Fruit fly (Drosophila melanogaster) whole organism, adult: Measurements from ENCODE around the gene CG3632.

Source experiments
- CG11617 ChIP-seq: fragments of 200-800 bp; sonication (Bioruptor generic); optimal IDR thresholded peaks from 2 replicates; lab custom pipeline; 2017; ENCODE audit warnings: mild to moderate bottlenecking, missing biosample characterization, missing genetic modification reagents, missing genetic modification characterization
- CG12768 ChIP-seq: fragments of 200-800 bp; sonication (Bioruptor generic); optimal IDR thresholded peaks from 2 replicates; lab custom pipeline; 2017; ENCODE audit warnings: missing biosample characterization, missing genetic modification characterization, mild to moderate bottlenecking, moderate library complexity, missing genetic modification reagents
- CG14711 ChIP-seq: fragments of 200-800 bp; sonication (Bioruptor generic); optimal IDR thresholded peaks from 2 replicates; lab custom pipeline; 2018; ENCODE audit warnings: missing biosample characterization, mild to moderate bottlenecking, missing genetic modification characterization, moderate library complexity
- CG1620 ChIP-seq: fragments of 200-800 bp; sonication (Bioruptor generic); optimal IDR thresholded peaks from 2 replicates; lab custom pipeline; 2016; ENCODE audit warnings: missing biosample characterization, missing genetic modification characterization
- CG33017 ChIP-seq: fragments of 200-800 bp; sonication (Bioruptor generic); optimal IDR thresholded peaks from 2 replicates; lab custom pipeline; 2018; ENCODE audit warnings: missing biosample characterization, mild to moderate bottlenecking, missing genetic modification characterization, moderate library complexity
- CG5204 ChIP-seq: fragments of 200-800 bp; sonication (Bioruptor generic); optimal IDR thresholded peaks from 2 replicates; lab custom pipeline; 2016; ENCODE audit warnings: missing biosample characterization, missing genetic modification characterization
- CG7045 ChIP-seq: fragments of 200-800 bp; sonication (Bioruptor generic); optimal IDR thresholded peaks from 2 replicates; lab custom pipeline; 2017; ENCODE audit warnings: missing biosample characterization, mild to moderate bottlenecking, missing genetic modification characterization
- CG7101 ChIP-seq: fragments of 200-800 bp; sonication (Bioruptor generic); optimal IDR thresholded peaks from 2 replicates; lab custom pipeline; 2018; ENCODE audit warnings: missing biosample characterization, mild to moderate bottlenecking, missing genetic modification characterization, moderate library complexity
- Clk ChIP-seq: fragments of 200-800 bp; sonication (Bioruptor generic); optimal IDR thresholded peaks from 2 replicates; lab custom pipeline; 2017; ENCODE audit warnings: missing biosample characterization, missing genetic modification characterization
- Crg-1 ChIP-seq: fragments of 200-800 bp; sonication (Bioruptor generic); optimal IDR thresholded peaks from 2 replicates; lab custom pipeline; 2016; ENCODE audit warnings: missing biosample characterization, missing genetic modification characterization
- Hr96 ChIP-seq: fragments of 200-800 bp; sonication (Bioruptor generic); optimal IDR thresholded peaks from 2 replicates; lab custom pipeline; 2016; ENCODE audit warnings: missing biosample characterization, missing genetic modification characterization
- Mnt ChIP-seq: fragments of 200-800 bp; sonication (Bioruptor generic); optimal IDR thresholded peaks from 2 replicates; lab custom pipeline; 2016; ENCODE audit warnings: missing biosample characterization, mild to moderate bottlenecking, missing genetic modification characterization
- bab1 ChIP-seq: fragments of 200-800 bp; sonication (Bioruptor generic); optimal IDR thresholded peaks from 3 replicates; lab custom pipeline; 2019; ENCODE audit warnings: missing biosample characterization, mild to moderate bottlenecking, missing genetic modification characterization, moderate library complexity
- cic ChIP-seq: fragments of 200-800 bp; sonication (Bioruptor generic); optimal IDR thresholded peaks from 2 replicates; lab custom pipeline; 2017; ENCODE audit warnings: missing biosample characterization, mild to moderate bottlenecking, missing genetic modification characterization, moderate library complexity
- cnc ChIP-seq, 2 experiments: fragments of >200 bp; optimal IDR thresholded peaks; 2 replicates each; lab custom pipeline; 2017
- kay ChIP-seq: fragments of 200-800 bp; sonication (Bioruptor generic); peaks from one replicate; lab custom pipeline; 2016; ENCODE audit warnings: missing biosample characterization, missing genetic modification characterization, borderline replicate concordance
- ovo ChIP-seq: fragments of 200-800 bp; sonication (Bioruptor generic); optimal IDR thresholded peaks from 2 replicates; lab custom pipeline; 2016; ENCODE audit warnings: missing biosample characterization, missing genetic modification characterization
- pad ChIP-seq: fragments of 200-800 bp; sonication (Bioruptor generic); optimal IDR thresholded peaks from 3 replicates; lab custom pipeline; 2017; ENCODE audit warnings: missing biosample characterization, missing genetic modification characterization, mild to moderate bottlenecking, moderate library complexity, missing genetic modification reagents
- tj ChIP-seq: fragments of 200-800 bp; sonication (Bioruptor generic); optimal IDR thresholded peaks from 3 replicates; lab custom pipeline; 2017; ENCODE audit warnings: missing biosample characterization, mild to moderate bottlenecking, missing genetic modification characterization, moderate library complexity
- toe ChIP-seq: fragments of 200-800 bp; sonication (Bioruptor generic); optimal IDR thresholded peaks from 2 replicates; lab custom pipeline; 2016; ENCODE audit warnings: missing biosample characterization, missing genetic modification characterization

The CG3632 gene

DNA sequence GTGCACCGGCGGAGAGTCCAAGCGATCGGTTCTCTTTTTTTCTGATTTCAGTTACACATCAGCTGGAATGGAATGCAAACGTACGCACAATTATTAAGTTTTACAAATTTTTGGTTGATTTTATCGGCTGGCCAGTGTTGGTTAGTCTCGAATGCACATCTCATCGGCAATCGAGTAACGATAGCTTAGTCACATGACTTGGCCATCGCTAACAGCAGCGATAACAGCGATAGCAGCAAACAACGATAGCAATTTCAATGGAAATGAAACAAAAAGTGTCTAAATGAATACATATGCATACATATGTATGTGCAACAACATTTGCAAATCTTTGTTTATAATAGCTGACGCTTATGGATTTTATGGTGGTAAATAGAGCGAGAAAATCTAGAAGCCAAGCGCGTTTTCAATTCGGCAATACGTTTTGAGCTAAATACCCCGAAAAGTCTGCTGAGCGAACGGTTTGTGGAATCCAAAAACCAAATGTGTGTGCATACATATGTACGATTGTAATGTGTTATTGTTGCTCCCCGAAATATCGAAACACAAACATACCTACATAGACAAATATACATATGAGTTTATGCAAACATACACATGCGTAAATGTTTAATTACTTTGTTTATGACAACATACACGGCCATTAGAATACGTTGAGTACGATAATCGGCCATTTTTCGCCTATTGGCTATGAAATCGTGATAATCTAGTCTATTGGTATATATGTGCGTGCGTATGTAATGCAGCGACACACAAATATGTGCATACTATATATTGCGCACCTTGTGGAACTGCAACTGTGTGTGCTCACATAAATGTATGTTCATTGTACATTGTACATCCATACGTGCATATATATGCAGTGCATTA is at the start of gene CG3632:
CG3632 (plus strand) TSS at position 249 of the 870 bp plus-strand sequence.
- TF ChIP-seq Crg-1 (GFP tag; lab: Kevin White, UChicago) (peak; percentile 89), pad (GFP tag; lab: Kevin White, UChicago) (peak; percentile 68), cic (GFP tag; lab: Kevin White, UChicago) (peak; percentile 46), CG7045 (peak; percentile 28), ovo (GFP tag; lab: Kevin White, UChicago) (peak; percentile 74), bab1 (GFP tag; lab: Kevin White, UChicago) (peak; percentile 73), CG7101 (peak; percentile 81), cnc (optimal IDR thresholded peaks at IDR 0.05; lab: Kevin White, UChicago) (no peak), Hr96 (no peak), tj (GFP tag; lab: Kevin White, UChicago) (peak; percentile 94), Mnt (GFP tag; lab: Kevin White, UChicago) (peak; percentile 86), CG12768 (GFP tag; lab: Kevin White, UChicago) (no peak), CG1620 (GFP tag; lab: Kevin White, UChicago) (peak; percentile 89), CG11617 (peak; percentile 50), CG14711 (tag; lab: Kevin White, UChicago) (peak; percentile 66), CG33017 (tag; lab: Kevin White, UChicago) (peak; percentile 33), toe (GFP tag; lab: Kevin White, UChicago) (no peak), CG5204 (GFP tag; lab: Kevin White, UChicago) (no peak), kay (GFP tag; lab: Kevin White, UChicago) (no peak), Clk (GFP tag; lab: Kevin White, UChicago) (no peak)

DNA sequence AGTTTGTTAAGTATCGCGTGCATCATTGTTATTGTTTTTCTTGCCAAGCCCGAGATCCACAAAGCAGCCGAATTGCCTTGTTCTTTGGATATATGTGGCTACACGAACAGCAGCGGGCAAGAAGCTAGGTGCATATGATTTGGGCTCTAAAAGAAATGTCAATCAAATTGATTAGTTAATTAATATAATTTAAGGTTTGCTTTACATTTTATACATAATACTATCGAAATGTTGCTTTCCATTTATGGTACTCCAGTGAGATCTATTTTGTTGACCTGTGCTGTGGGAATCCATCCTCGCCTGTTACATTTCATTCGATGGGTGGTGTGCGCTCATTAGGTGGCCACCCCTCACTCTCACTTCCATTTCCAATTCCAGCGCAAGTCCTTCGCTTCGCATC is 33.1 kb upstream of the CG3632 start:
- no peak for TF ChIP-seq CG5204 (GFP tag; lab: Kevin White, UChicago)
- no peak for TF ChIP-seq Clk (GFP tag; lab: Kevin White, UChicago)
- TF ChIP-seq cnc (optimal IDR thresholded peaks at IDR 0.05; lab: Kevin White, UChicago), result no peak
- TF ChIP-seq cic (GFP tag; lab: Kevin White, UChicago), result no peak
- TF ChIP-seq CG14711 (tag; lab: Kevin White, UChicago), result no peak
- no peak for TF ChIP-seq pad (GFP tag; lab: Kevin White, UChicago)
- TF ChIP-seq CG7045, result no peak
- TF ChIP-seq CG12768 (GFP tag; lab: Kevin White, UChicago), result no peak
- TF ChIP-seq toe (GFP tag; lab: Kevin White, UChicago), result no peak

DNA sequence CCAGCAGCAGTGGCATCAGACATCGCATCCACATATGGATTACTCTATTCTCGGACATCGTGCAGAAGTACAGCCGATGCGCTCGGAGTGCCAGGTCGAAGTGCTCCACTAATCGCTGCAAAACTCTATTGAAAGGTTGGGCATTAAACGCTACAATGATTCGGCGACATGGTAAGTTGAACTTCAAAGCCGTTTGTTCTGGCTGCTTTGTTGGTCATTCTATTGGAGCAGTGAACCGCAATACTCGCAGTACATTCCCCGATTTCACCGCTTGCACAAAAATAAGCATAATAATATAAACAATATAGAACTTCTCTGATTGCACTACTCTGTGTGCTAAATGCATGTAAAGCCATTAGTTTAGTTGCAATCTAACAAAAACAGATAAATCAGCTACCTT is 30.0 kb upstream of the CG3632 start, which contains the start of gene CG12507:
CG12507 (minus strand) TSS at position 101 of the 400 bp plus-strand sequence.
- TF ChIP-seq CG12768 (GFP tag; lab: Kevin White, UChicago) (no peak), CG1620 (GFP tag; lab: Kevin White, UChicago) (no peak)

DNA sequence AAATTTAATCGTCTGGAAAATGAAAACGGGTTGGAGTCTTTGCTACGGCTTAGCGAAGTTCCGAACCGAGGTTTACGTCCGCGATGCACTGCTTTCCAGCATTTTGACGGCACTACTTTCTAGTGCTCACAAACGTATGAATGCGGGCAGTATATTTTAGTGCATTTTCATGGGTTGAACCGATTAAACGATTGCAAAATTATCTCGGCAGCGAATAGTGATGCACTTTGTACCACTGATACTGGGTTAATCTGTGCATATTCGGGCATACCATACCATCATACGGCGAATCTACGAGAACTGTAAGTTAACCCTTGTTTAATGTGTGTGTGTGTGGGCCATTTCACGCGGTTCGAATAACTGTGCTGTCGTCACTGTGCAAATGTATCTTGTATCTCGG is 25.7 kb upstream of the CG3632 start, which contains the start of gene Mfe2:
Mfe2 (plus strand) TSS at position 157 of the 400 bp plus-strand sequence.
- peak; percentile 6 for TF ChIP-seq Clk (GFP tag; lab: Kevin White, UChicago)
- TF ChIP-seq CG7101, result peak; percentile 67
- TF ChIP-seq Mnt (GFP tag; lab: Kevin White, UChicago), result peak; percentile 74
- peak; percentile 8 for TF ChIP-seq CG7045
- TF ChIP-seq CG33017 (tag; lab: Kevin White, UChicago), result peak; percentile 36
- peak; percentile 84 for TF ChIP-seq Crg-1 (GFP tag; lab: Kevin White, UChicago)
- peak; percentile 44 for TF ChIP-seq CG14711 (tag; lab: Kevin White, UChicago)
- TF ChIP-seq pad (GFP tag; lab: Kevin White, UChicago), result peak; percentile 74
- TF ChIP-seq tj (GFP tag; lab: Kevin White, UChicago), result peak; percentile 22
- peak; percentile 63 for TF ChIP-seq CG11617
- TF ChIP-seq kay (GFP tag; lab: Kevin White, UChicago), result no peak
- peak; percentile 85 for TF ChIP-seq CG12768 (GFP tag; lab: Kevin White, UChicago)
- TF ChIP-seq CG5204 (GFP tag; lab: Kevin White, UChicago), result peak; percentile 10
- peak; percentile 86 for TF ChIP-seq CG1620 (GFP tag; lab: Kevin White, UChicago)
- peak; percentile 76 for TF ChIP-seq ovo (GFP tag; lab: Kevin White, UChicago)
- peak; percentile 53 for TF ChIP-seq cic (GFP tag; lab: Kevin White, UChicago)
- TF ChIP-seq bab1 (GFP tag; lab: Kevin White, UChicago), result peak; percentile 70
- peak; percentile 49 for TF ChIP-seq toe (GFP tag; lab: Kevin White, UChicago)
- TF ChIP-seq cnc (optimal IDR thresholded peaks at IDR 0.05; lab: Kevin White, UChicago), result no peak
- no peak for TF ChIP-seq Hr96

DNA sequence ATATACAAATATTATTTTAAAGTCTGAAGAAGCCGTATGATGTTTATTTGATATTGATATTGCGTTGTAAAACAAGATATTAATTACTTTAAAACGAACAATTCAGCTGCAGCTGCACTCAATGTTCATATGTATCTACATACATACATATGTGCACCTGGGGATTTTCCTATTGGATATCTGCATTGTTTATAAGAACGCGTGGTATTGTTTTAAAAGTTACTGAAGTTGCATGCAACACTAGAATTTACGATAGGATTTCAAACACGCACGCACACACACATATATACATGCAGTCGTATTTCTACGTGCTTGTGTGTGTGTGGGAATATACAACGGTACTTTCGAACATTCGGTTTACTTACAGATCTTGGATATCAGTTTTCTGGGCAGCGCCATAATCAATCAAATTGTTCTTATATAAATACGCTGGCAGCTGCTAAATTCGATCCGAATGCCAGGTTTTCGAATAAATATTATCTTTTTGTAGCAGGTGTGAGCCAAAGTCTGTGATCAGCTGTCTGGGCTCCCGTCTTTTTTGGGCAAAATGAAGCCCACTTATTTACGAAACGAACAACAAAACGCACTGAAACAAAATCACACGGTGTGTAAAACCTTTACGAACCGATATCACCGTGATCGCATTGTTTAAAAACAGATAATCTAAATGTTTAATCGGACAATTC is 21.2 kb upstream of the CG3632 start:
- TF ChIP-seq Crg-1 (GFP tag; lab: Kevin White, UChicago) (no peak), pad (GFP tag; lab: Kevin White, UChicago) (no peak), CG5204 (GFP tag; lab: Kevin White, UChicago) (no peak), CG7045 (no peak), cnc (optimal IDR thresholded peaks at IDR 0.05; lab: Kevin White, UChicago) (no peak), ovo (GFP tag; lab: Kevin White, UChicago) (peak; percentile 48)
